Worm (Caenorhabditis elegans) whole organism, L4 larva: Measurements from ENCODE around the gene nhr-58.
A peak's percentile ranks its signal among the peaks of the same experiment; 100 is the strongest.

Experiments
- F26F4.8 ChIP-seq: fragments of 200-800 bp; sonication (Bioruptor generic); conservative IDR thresholded peaks from 2 replicates; pipeline ENCODE4 v1.3.6; 2022; ENCODE audit warnings: missing genetic modification characterization, missing compliant biosample characterization
- F44E2.7 ChIP-seq: fragments of 200-800 bp; sonication (Bioruptor generic); IDR thresholded peaks from 2 replicates; pipeline ENCODE4 v2.1.2; 2022; ENCODE audit warnings: missing genetic modification characterization, missing compliant biosample characterization
- F49E8.2 ChIP-seq: sonication (generic microtip); optimal IDR thresholded peaks from 2 replicates; lab custom pipeline; 2016; ENCODE audit warnings: missing compliant biosample characterization, mild to moderate bottlenecking, missing genetic modification characterization, borderline replicate concordance
- R02D3.7 ChIP-seq: fragments of 150-350 bp; sonication (generic microtip); optimal IDR thresholded peaks from 3 replicates; lab custom pipeline; 2014; ENCODE audit warnings: missing biosample characterization, missing genetic modification characterization
- T20F7.1 ChIP-seq: fragments of 200-800 bp; sonication (Bioruptor generic); optimal IDR thresholded peaks from 2 replicates; lab custom pipeline; 2018; ENCODE audit warnings: mild to moderate bottlenecking, missing genetic modification characterization, missing compliant biosample characterization
- Y75B8A.6 ChIP-seq: fragments of 200-800 bp; sonication (Bioruptor generic); IDR thresholded peaks from 2 replicates; pipeline ENCODE4 v1.3.6; 2022; ENCODE audit warnings: missing genetic modification reagents, missing genetic modification characterization, missing compliant biosample characterization
- ZK337.2 ChIP-seq: fragments of 200-800 bp; sonication (Bioruptor generic); IDR thresholded peaks from 2 replicates; pipeline ENCODE4 v1.3.6; 2022; ENCODE audit warnings: missing genetic modification reagents, missing genetic modification characterization, missing compliant biosample characterization
- ZK546.5 ChIP-seq, 2 experiments: sonication (generic microtip); optimal IDR thresholded peaks; 2 replicates each; lab custom pipeline; 2017; ENCODE audit warnings: missing biosample characterization in 2 of 2, missing genetic modification characterization in 2 of 2
- ama-1 ChIP-seq: fragments of 150-350 bp; optimal IDR thresholded peaks from 2 replicates; lab custom pipeline; 2014; ENCODE audit warnings: inconsistent platforms, mixed read lengths
- ceh-20 ChIP-seq: fragments of 200-800 bp; sonication (Bioruptor generic); IDR thresholded peaks from 2 replicates; pipeline ENCODE4 v1.3.6; 2022; ENCODE audit warnings: missing genetic modification reagents, missing genetic modification characterization, missing compliant biosample characterization
- ceh-44 ChIP-seq: fragments of 200-800 bp; sonication (Bioruptor generic); IDR thresholded peaks from 2 replicates; pipeline ENCODE4 v1.3.6; 2022; ENCODE audit warnings: missing genetic modification reagents, missing genetic modification characterization, missing compliant biosample characterization
- ceh-82 ChIP-seq: sonication (generic microtip); optimal IDR thresholded peaks from 2 replicates; lab custom pipeline; 2017; ENCODE audit warnings: missing biosample characterization, missing genetic modification characterization
- ces-1 ChIP-seq: fragments of 150-350 bp; sonication (generic microtip); optimal IDR thresholded peaks from 4 replicates; lab custom pipeline; 2014; ENCODE audit warnings: missing biosample characterization, missing genetic modification reagents, missing genetic modification characterization
- cey-2 ChIP-seq: sonication (generic microtip); optimal IDR thresholded peaks from 3 replicates; lab custom pipeline; 2017; ENCODE audit warnings: missing genetic modification characterization, mild to moderate bottlenecking, missing compliant biosample characterization, antibody characterized with exemption, borderline replicate concordance; ENCODE audit not compliant: insufficient read depth
- dmd-8 ChIP-seq: fragments of 200-800 bp; sonication (Bioruptor generic); IDR thresholded peaks from 2 replicates; pipeline ENCODE4 v1.3.6; 2022; ENCODE audit warnings: missing genetic modification characterization, missing compliant biosample characterization
- hmg-1.1 ChIP-seq: fragments of 200-800 bp; sonication (Bioruptor generic); IDR thresholded peaks from 2 replicates; pipeline ENCODE4 v1.3.6; 2022; ENCODE audit warnings: missing genetic modification reagents, missing genetic modification characterization, missing compliant biosample characterization
- nhr-111 ChIP-seq: fragments of 200-800 bp; sonication (Bioruptor generic); optimal IDR thresholded peaks from 2 replicates; lab custom pipeline; 2018; ENCODE audit warnings: mild to moderate bottlenecking, missing genetic modification characterization, missing compliant biosample characterization
- nhr-237 ChIP-seq: sonication (generic microtip); optimal IDR thresholded peaks from 2 replicates; lab custom pipeline; 2017; ENCODE audit warnings: missing biosample characterization, missing genetic modification characterization
- nhr-42 ChIP-seq: fragments of 200-800 bp; sonication (Bioruptor generic); IDR thresholded peaks from 2 replicates; pipeline ENCODE4 v1.3.6; 2022; ENCODE audit warnings: missing genetic modification characterization, missing compliant biosample characterization
- nhr-48 ChIP-seq: sonication (generic microtip); optimal IDR thresholded peaks from 2 replicates; lab custom pipeline; 2016; ENCODE audit warnings: mild to moderate bottlenecking, missing genetic modification characterization, missing compliant biosample characterization
- nhr-77 ChIP-seq: fragments of 150-350 bp; optimal IDR thresholded peaks from 2 replicates; lab custom pipeline; 2014; ENCODE audit warnings: missing biosample characterization, missing genetic modification characterization
- pha-4 ChIP-seq, 2 experiments: fragments of 150-350 bp in 1 of 2; fragments of 200-800 bp in 1 of 2; sonication (Bioruptor generic) in 1 of 2; IDR thresholded peaks in 1 of 2; optimal IDR thresholded peaks in 1 of 2; 2 replicates each; pipeline versions ENCODE4 v1.3.6 to Lab custom; 2014 to 2022; ENCODE audit warnings: missing genetic modification characterization in 2 of 2, missing genetic modification reagents in 2 of 2, missing biosample characterization in 1 of 2, missing compliant biosample characterization in 1 of 2
- sdz-12 ChIP-seq: fragments of 200-800 bp; sonication (Bioruptor generic); optimal IDR thresholded peaks from 2 replicates; lab custom pipeline; 2018; ENCODE audit warnings: mild to moderate bottlenecking, missing genetic modification characterization, missing compliant biosample characterization
- snpc-1.2 ChIP-seq: fragments of 200-800 bp; sonication (Bioruptor generic); IDR thresholded peaks from 2 replicates; pipeline ENCODE4 v1.3.6; 2022; ENCODE audit warnings: missing genetic modification reagents, missing genetic modification characterization, missing compliant biosample characterization
- spr-3 ChIP-seq: fragments of 200-800 bp; sonication (Bioruptor generic); optimal IDR thresholded peaks from 2 replicates; lab custom pipeline; 2018; ENCODE audit warnings: mild to moderate bottlenecking, missing genetic modification characterization, missing compliant biosample characterization
- unc-130 ChIP-seq: sonication (generic microtip); optimal IDR thresholded peaks from 2 replicates; lab custom pipeline; 2016; ENCODE audit warnings: missing genetic modification reagents, missing genetic modification characterization, missing compliant biosample characterization
- unc-62 ChIP-seq, 3 experiments: fragments of 150-350 bp in 1 of 3; sonication (generic microtip); optimal IDR thresholded peaks in 2 of 3; peaks in 1 of 3; 1 replicate in 1 of 3; 2 replicates in 2 of 3; lab custom pipeline; 2014 to 2017; ENCODE audit warnings: missing biosample characterization in 3 of 3, missing genetic modification characterization in 3 of 3, missing genetic modification reagents in 3 of 3, missing genotype in 1 of 3
- zag-1 ChIP-seq: fragments of 150-350 bp; optimal IDR thresholded peaks from 2 replicates; lab custom pipeline; 2014; ENCODE audit warnings: missing biosample characterization, missing genetic modification characterization
- zfp-3 ChIP-seq: fragments of 200-800 bp; sonication (Bioruptor generic); conservative IDR thresholded peaks from 2 replicates; pipeline ENCODE4 v1.3.6; 2022; ENCODE audit warnings: missing genetic modification reagents, missing genetic modification characterization, missing compliant biosample characterization

Gene nhr-58

ce11 chrV:576918-577317 lies 44.9 kb downstream of the nhr-58 start:
- TF ChIP-seq F26F4.8 (no peak), nhr-237 (no peak), ceh-82 (tag; lab: Kevin White, UChicago) (no peak), ZK337.2 (GFP tag; lab: Robert Waterston, UW) (no peak), sdz-12 (GFP tag; lab: Kevin White, UChicago) (no peak), hmg-1.1 (GFP tag; lab: Robert Waterston, UW) (no peak), ama-1 (lab: Kevin White, UChicago) (no peak), unc-62 (GFP tag; optimal IDR thresholded peaks at IDR 0.05 in 1 of 2; lab: Kevin White, UChicago) (peak in 1 of 2 experiments; percentile 97), unc-62 (tag; optimal IDR thresholded peaks at IDR 0.05; lab: Kevin White, UChicago) (no peak), zag-1 (no peak)

- TF ChIP-seq nhr-77 (tag; lab: Kevin White, UChicago) (no peak), unc-130 (GFP tag; lab: Kevin White, UChicago) (no peak), R02D3.7 (tag; lab: Kevin White, UChicago) (no peak), dmd-8 (GFP tag; lab: Robert Waterston, UW) (no peak), nhr-48 (tag; lab: Kevin White, UChicago) (no peak)
- TF ChIP-seq, all 104 proteins: peak for 0
Observed at ce11 chrV:578977-579376, 46.9 kb downstream of the nhr-58 start, which contains the start of gene K06H6.4. TSS of gene K06H6.4 (plus strand) at chrV:579277.

ce11 chrV:581616-582015 lies 49.6 kb downstream of the nhr-58 start, which contains the start of gene nstp-7:
TSS of gene nstp-7 (plus strand) at chrV:581916.
- TF ChIP-seq spr-3: no peak
- no peak for TF ChIP-seq zfp-3
- TF ChIP-seq cey-2 (tag; lab: Kevin White, UChicago): no peak
- no peak for TF ChIP-seq snpc-1.2
- TF ChIP-seq nhr-111 (GFP tag; lab: Kevin White, UChicago): no peak
- no peak for TF ChIP-seq T20F7.1
- no peak for TF ChIP-seq Y75B8A.6
- no peak for TF ChIP-seq ceh-20 (GFP tag; lab: Robert Waterston, UW)
- TF ChIP-seq nhr-42: no peak
- TF ChIP-seq pha-4 (GFP tag; IDR thresholded peaks at IDR 0.05; lab: Robert Waterston, UW): no peak
- no peak for TF ChIP-seq pha-4 (tag; optimal IDR thresholded peaks at IDR 0.05; lab: Kevin White, UChicago)
- no peak for TF ChIP-seq unc-62 (GFP tag; optimal IDR thresholded peaks at IDR 0.05 in 1 of 2; lab: Kevin White, UChicago)
- no peak for TF ChIP-seq unc-62 (tag; optimal IDR thresholded peaks at IDR 0.05; lab: Kevin White, UChicago)
- no peak for TF ChIP-seq ZK546.5 (tag; optimal IDR thresholded peaks at IDR 0.05; lab: Kevin White, UChicago)
- TF ChIP-seq F44E2.7 (GFP tag; lab: Robert Waterston, UW): no peak
- TF ChIP-seq F49E8.2: no peak
- no peak for TF ChIP-seq F26F4.8
- no peak for TF ChIP-seq ces-1 (GFP tag; lab: Kevin White, UChicago)
- no peak for TF ChIP-seq ZK337.2 (GFP tag; lab: Robert Waterston, UW)
- no peak for TF ChIP-seq ceh-44
